Fruit fly (Drosophila melanogaster) whole organism, embryonic: ENCODE measurements around the gene MED25.

Experiments used
- Antp ChIP-seq: fragments of 200-800 bp; sonication (Bioruptor generic); optimal IDR thresholded peaks from 3 replicates; lab custom pipeline; 2016; ENCODE audit warnings: missing biosample characterization, missing genetic modification characterization
- B-H2 ChIP-seq: fragments of 200-800 bp; sonication (Bioruptor generic); optimal IDR thresholded peaks from 2 replicates; lab custom pipeline; 2018; ENCODE audit warnings: missing biosample characterization, mild to moderate bottlenecking, missing genetic modification characterization
- BEAF-32 ChIP-seq: fragments of 200-800 bp; sonication (Bioruptor generic); optimal IDR thresholded peaks from 3 replicates; lab custom pipeline; 2017; ENCODE audit warnings: missing biosample characterization, missing genetic modification characterization, mild to moderate bottlenecking, moderate library complexity, missing genetic modification reagents
- BtbVII ChIP-seq: fragments of 200-800 bp; sonication (Bioruptor generic); optimal IDR thresholded peaks from 3 replicates; lab custom pipeline; 2017; ENCODE audit warnings: missing biosample characterization, mild to moderate bottlenecking, missing genetic modification characterization
- CG10147 ChIP-seq: fragments of 200-800 bp; sonication (Bioruptor generic); optimal IDR thresholded peaks from 2 replicates; lab custom pipeline; 2019; ENCODE audit warnings: missing biosample characterization, mild to moderate bottlenecking, missing genetic modification characterization, moderate library complexity
- CG13123 ChIP-seq: fragments of 200-800 bp; sonication (Bioruptor generic); optimal IDR thresholded peaks from 2 replicates; lab custom pipeline; 2016; ENCODE audit warnings: missing biosample characterization, missing genetic modification characterization
- CG14014 ChIP-seq: fragments of 200-800 bp; sonication (Bioruptor generic); IDR thresholded peaks from 2 replicates; pipeline ENCODE4 v1.3.6; 2022; ENCODE audit warnings: missing biosample characterization, missing genetic modification characterization
- CG16813 ChIP-seq: fragments of 200-800 bp; sonication (Bioruptor generic); IDR thresholded peaks from 3 replicates; pipeline ENCODE4 v1.3.6; 2022; ENCODE audit warnings: missing biosample characterization, missing genetic modification characterization; ENCODE audit not compliant: partially characterized antibody
- CG17612 ChIP-seq: fragments of 200-800 bp; sonication (Bioruptor generic); IDR thresholded peaks from 2 replicates; pipeline ENCODE4 v1.3.6; 2022; ENCODE audit warnings: missing biosample characterization, missing genetic modification characterization
- CG17912 ChIP-seq: fragments of 200-800 bp; sonication (Bioruptor generic); optimal IDR thresholded peaks from 2 replicates; lab custom pipeline; 2018; ENCODE audit warnings: missing biosample characterization, mild to moderate bottlenecking, missing genetic modification characterization
- CG3726 ChIP-seq: fragments of 200-800 bp; sonication (Bioruptor generic); IDR thresholded peaks from 3 replicates; pipeline ENCODE4, ENCODE4 v1.3.6; 2022; ENCODE audit warnings: missing biosample characterization, missing genetic modification characterization
- CG7786 ChIP-seq: fragments of 200-800 bp; sonication (Bioruptor generic); optimal IDR thresholded peaks from 2 replicates; lab custom pipeline; 2016; ENCODE audit warnings: missing biosample characterization, missing genetic modification characterization
- CG8089 ChIP-seq: fragments of 200-800 bp; sonication (Bioruptor generic); optimal IDR thresholded peaks from 3 replicates; lab custom pipeline; 2016; ENCODE audit warnings: missing biosample characterization, missing genetic modification characterization
- CG8388 ChIP-seq: fragments of 200-800 bp; sonication (Bioruptor generic); optimal IDR thresholded peaks from 2 replicates; lab custom pipeline; 2019; ENCODE audit warnings: missing biosample characterization, mild to moderate bottlenecking, missing genetic modification characterization, moderate library complexity
- D ChIP-seq, 2 experiments: fragments of 200-800 bp in 1 of 2; fragments of >200 bp in 1 of 2; sonication (Bioruptor generic) in 1 of 2; optimal IDR thresholded peaks; 2 replicates in 1 of 2; 3 replicates in 1 of 2; lab custom pipeline; 2017; ENCODE audit warnings: mild to moderate bottlenecking in 1 of 2, missing biosample characterization in 1 of 2, missing genetic modification characterization in 1 of 2, missing genetic modification reagents in 1 of 2
- Drgx ChIP-seq: fragments of 200-800 bp; sonication (Bioruptor generic); IDR thresholded peaks from 2 replicates; pipeline ENCODE4 v1.3.6; 2022; ENCODE audit warnings: missing biosample characterization, missing genetic modification characterization
- E2f2 ChIP-seq: fragments of 200-800 bp; sonication (Bioruptor generic); IDR thresholded peaks from 2 replicates; pipeline ENCODE4 v1.3.6; 2022; ENCODE audit warnings: missing biosample characterization, missing genetic modification characterization
- MBD-R2 ChIP-seq: fragments of 200-800 bp; sonication (Bioruptor generic); IDR thresholded peaks from 2 replicates; pipeline ENCODE4 v1.3.6; 2022; ENCODE audit warnings: missing biosample characterization, missing genetic modification characterization
- Oaz ChIP-seq: fragments of 200-800 bp; sonication (Bioruptor generic); IDR thresholded peaks from 2 replicates; pipeline ENCODE4 v1.3.6; 2022; ENCODE audit warnings: missing biosample characterization, missing genetic modification characterization
- Ravus ChIP-seq: fragments of 200-800 bp; sonication (Bioruptor generic); IDR thresholded peaks from 2 replicates; pipeline ENCODE4 v1.3.6; 2022; ENCODE audit warnings: missing biosample characterization, missing genetic modification characterization
- Rfx ChIP-seq: fragments of 200-800 bp; sonication (Bioruptor generic); IDR thresholded peaks from 2 replicates; pipeline ENCODE4 v1.3.6; 2022; ENCODE audit warnings: missing biosample characterization, missing genetic modification characterization
- Scr ChIP-seq: fragments of 200-800 bp; sonication (Bioruptor generic); IDR thresholded peaks from 2 replicates; pipeline ENCODE4 v1.3.6; 2022; ENCODE audit warnings: missing biosample characterization, missing genetic modification characterization; ENCODE audit not compliant: partially characterized antibody
- Sin3A ChIP-seq: fragments of >200 bp; optimal IDR thresholded peaks from 2 replicates; lab custom pipeline; 2018
- Sry-β ChIP-seq: fragments of 200-800 bp; sonication (Bioruptor generic); optimal IDR thresholded peaks from 2 replicates; lab custom pipeline; 2018; ENCODE audit warnings: missing biosample characterization, mild to moderate bottlenecking, missing genetic modification characterization, moderate library complexity
- Xbp1 ChIP-seq: fragments of 200-800 bp; sonication (Bioruptor generic); optimal IDR thresholded peaks from 3 replicates; lab custom pipeline; 2016; ENCODE audit warnings: missing biosample characterization, mild to moderate bottlenecking, missing genetic modification characterization
- ara ChIP-seq: fragments of 200-800 bp; sonication (Bioruptor generic); IDR thresholded peaks from 2 replicates; pipeline ENCODE4 v1.3.6; 2022; ENCODE audit warnings: missing biosample characterization, missing genetic modification characterization
- bowl ChIP-seq: fragments of 200-800 bp; sonication (Bioruptor generic); IDR thresholded peaks from 2 replicates; pipeline ENCODE4 v1.3.6; 2022; ENCODE audit warnings: missing biosample characterization, missing genetic modification characterization
- crc ChIP-seq: fragments of 200-800 bp; sonication (Bioruptor generic); optimal IDR thresholded peaks from 2 replicates; lab custom pipeline; 2016; ENCODE audit warnings: missing biosample characterization, missing genetic modification characterization
- dm ChIP-seq: fragments of 200-800 bp; sonication (Bioruptor generic); optimal IDR thresholded peaks from 3 replicates; lab custom pipeline; 2016; ENCODE audit warnings: missing biosample characterization, missing genetic modification characterization
- dmrt11E ChIP-seq: fragments of 200-800 bp; sonication (Bioruptor generic); optimal IDR thresholded peaks from 3 replicates; lab custom pipeline; 2018; ENCODE audit warnings: missing biosample characterization, mild to moderate bottlenecking, missing genetic modification characterization, moderate library complexity
- ftz-f1 ChIP-seq: fragments of 200-800 bp; sonication (Bioruptor generic); optimal IDR thresholded peaks from 2 replicates; lab custom pipeline; 2016; ENCODE audit warnings: missing biosample characterization, missing genetic modification characterization
- gsb ChIP-seq: fragments of 200-800 bp; sonication (Bioruptor generic); IDR thresholded peaks from 2 replicates; pipeline ENCODE4 v1.3.6; 2022; ENCODE audit warnings: missing biosample characterization, missing genetic modification characterization
- h ChIP-seq: fragments of >200 bp; optimal IDR thresholded peaks from 2 replicates; lab custom pipeline; 2017
- ken ChIP-seq: fragments of 200-800 bp; sonication (Bioruptor generic); IDR thresholded peaks from 3 replicates; pipeline ENCODE4 v1.3.6; 2022; ENCODE audit warnings: missing biosample characterization, missing genetic modification characterization
- knrl ChIP-seq: fragments of 200-800 bp; sonication (Bioruptor generic); IDR thresholded peaks from 3 replicates; pipeline ENCODE4 v1.3.6; 2022; ENCODE audit warnings: missing biosample characterization, missing genetic modification characterization; ENCODE audit not compliant: partially characterized antibody
- luna ChIP-seq: fragments of 200-800 bp; sonication (Bioruptor generic); optimal IDR thresholded peaks from 2 replicates; lab custom pipeline; 2016; ENCODE audit warnings: missing biosample characterization, missing genetic modification characterization
- pfk ChIP-seq: fragments of 200-800 bp; sonication (Bioruptor generic); optimal IDR thresholded peaks from 2 replicates; lab custom pipeline; 2018; ENCODE audit warnings: missing biosample characterization, mild to moderate bottlenecking, missing genetic modification characterization, moderate library complexity
- repo ChIP-seq: fragments of 200-800 bp; sonication (Bioruptor generic); optimal IDR thresholded peaks from 2 replicates; lab custom pipeline; 2016; ENCODE audit warnings: missing biosample characterization, missing genetic modification characterization
- salm ChIP-seq: fragments of 200-800 bp; sonication (Bioruptor generic); optimal IDR thresholded peaks from 2 replicates; lab custom pipeline; 2018; ENCODE audit warnings: missing biosample characterization, mild to moderate bottlenecking, missing genetic modification characterization
- sc ChIP-seq, 3 experiments: fragments of >200 bp in 2 of 3; fragments of 200-800 bp in 1 of 3; sonication (Bioruptor generic) in 1 of 3; optimal IDR thresholded peaks; 2 replicates in 2 of 3; 3 replicates in 1 of 3; lab custom pipeline; 2017; ENCODE audit warnings: mild to moderate bottlenecking in 1 of 3, missing biosample characterization in 1 of 3, missing genetic modification characterization in 1 of 3, missing genetic modification reagents in 1 of 3
- toy ChIP-seq: fragments of 200-800 bp; sonication (Bioruptor generic); IDR thresholded peaks from 2 replicates; pipeline ENCODE4 v1.3.6; 2022; ENCODE audit warnings: missing biosample characterization, missing genetic modification characterization
- zen ChIP-seq: fragments of 200-800 bp; sonication (Bioruptor generic); optimal IDR thresholded peaks from 3 replicates; lab custom pipeline; 2018; ENCODE audit warnings: missing biosample characterization, mild to moderate bottlenecking, missing genetic modification characterization, moderate library complexity

The MED25 gene

DNA sequence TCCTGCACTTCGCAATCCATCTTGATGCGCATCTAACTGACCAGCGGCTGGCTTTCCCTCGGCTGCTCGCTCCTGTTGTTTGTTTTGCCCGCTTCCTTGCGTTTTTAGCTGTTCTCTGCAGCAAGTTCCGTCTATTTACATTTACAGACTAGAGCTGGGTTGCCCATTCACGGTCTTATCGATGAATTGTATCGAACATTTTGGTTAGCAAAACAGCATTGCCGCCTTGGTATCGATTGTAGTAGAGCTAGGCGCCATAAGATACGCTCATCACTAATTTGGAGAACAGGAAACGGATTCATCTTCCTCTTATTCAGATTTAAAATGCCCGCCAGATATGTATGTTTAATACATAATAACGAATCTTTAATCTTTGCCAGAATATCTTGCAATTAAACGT, 27.1 kb downstream of the MED25 start, which contains the start of gene Regnase-1 (continued):
- TF ChIP-seq CG8089 (GFP tag; lab: Kevin White, UChicago) (peak; percentile 90), crc (GFP tag; lab: Kevin White, UChicago) (peak; percentile 86), bowl (GFP tag; lab: Robert Waterston, UW) (peak; percentile 84), CG13123 (GFP tag; lab: Kevin White, UChicago) (peak; percentile 83), CG10147 (GFP tag; lab: Kevin White, UChicago) (peak; percentile 86), Oaz (GFP tag; lab: Robert Waterston, UW) (peak; percentile 78), CG16813 (peak; percentile 96), knrl (peak; percentile 95), dm (GFP tag; lab: Kevin White, UChicago) (peak; percentile 90), Scr (GFP tag; lab: Robert Waterston, UW) (peak; percentile 96), Antp (GFP tag; lab: Kevin White, UChicago) (peak; percentile 73), toy (GFP tag; lab: Robert Waterston, UW) (peak; percentile 71), Ravus (GFP tag; lab: Robert Waterston, UW) (peak; percentile 35; the same call in 1 of the 2 replicates), CG14014 (GFP tag; lab: Robert Waterston, UW) (peak; percentile 87; the same call in 1 of the 2 replicates), D (optimal IDR thresholded peaks at IDR 0.05; lab: Kevin White, UChicago) (peak; percentile 78), D (GFP tag; optimal IDR thresholded peaks at IDR 0.05; lab: Kevin White, UChicago) (peak; percentile 86), Sry-β (GFP tag; lab: Kevin White, UChicago) (peak; percentile 74), luna (peak; percentile 89), pfk (peak; percentile 81), h (lab: Kevin White, UChicago) (no peak), CG3726 (GFP tag; lab: Robert Waterston, UW) (peak; percentile 77; the same call in 1 of the 3 replicates), ken (no peak), Rfx (GFP tag; lab: Robert Waterston, UW) (peak; percentile 95), salm (tag; lab: Kevin White, UChicago) (peak; percentile 93), BEAF-32 (GFP tag; lab: Kevin White, UChicago) (peak; percentile 96), Sin3A (lab: Kevin White, UChicago) (peak; percentile 51), repo (GFP tag; lab: Kevin White, UChicago) (peak; percentile 83), zen (tag; lab: Kevin White, UChicago) (peak; percentile 83), ftz-f1 (no peak), B-H2 (GFP tag; lab: Kevin White, UChicago) (peak; percentile 96), Xbp1 (GFP tag; lab: Kevin White, UChicago) (peak; percentile 86), E2f2 (peak; percentile 98), sc (optimal IDR thresholded peaks at IDR 0.05; lab: Kevin White, UChicago) (no peak), sc (GFP tag; optimal IDR thresholded peaks at IDR 0.05; lab: Kevin White, UChicago) (peak; percentile 89), CG17912 (GFP tag; lab: Kevin White, UChicago) (peak; percentile 97), CG7786 (GFP tag; lab: Kevin White, UChicago) (peak; percentile 78), CG17612 (peak; percentile 61; the same call in 1 of the 2 replicates), CG8388 (peak; percentile 90), dmrt11E (tag; lab: Kevin White, UChicago) (peak; percentile 76), BtbVII (GFP tag; lab: Kevin White, UChicago) (peak; percentile 95), gsb (GFP tag; lab: Robert Waterston, UW) (peak; percentile 86), ara (GFP tag; lab: Robert Waterston, UW) (peak; percentile 90), Drgx (GFP tag; lab: Robert Waterston, UW) (peak; percentile 66), MBD-R2 (peak; percentile 96)
